Worm (Caenorhabditis elegans) whole organism, L4 larva: ENCODE data around the gene pxl-1.
A peak's percentile ranks its signal among the peaks of the same experiment; 100 is the strongest.

ENCODE experiments used
- F10B5.3 ChIP-seq: sonication (generic microtip); optimal IDR thresholded peaks from 2 replicates; lab custom pipeline; 2016; ENCODE audit warnings: mild to moderate bottlenecking, missing genetic modification characterization, missing compliant biosample characterization
- R02D3.7 ChIP-seq: fragments of 150-350 bp; sonication (generic microtip); optimal IDR thresholded peaks from 3 replicates; lab custom pipeline; 2014; ENCODE audit warnings: missing biosample characterization, missing genetic modification characterization
- T20F7.1 ChIP-seq: fragments of 200-800 bp; sonication (Bioruptor generic); optimal IDR thresholded peaks from 2 replicates; lab custom pipeline; 2018; ENCODE audit warnings: mild to moderate bottlenecking, missing genetic modification characterization, missing compliant biosample characterization
- Y48G9A.11 ChIP-seq: fragments of 200-800 bp; sonication (Bioruptor generic); IDR thresholded peaks from 2 replicates; pipeline ENCODE4 v1.3.6; 2022; ENCODE audit warnings: missing genetic modification reagents, missing genetic modification characterization, missing compliant biosample characterization
- Y5F2A.4 ChIP-seq: fragments of 200-800 bp; sonication (Bioruptor generic); optimal IDR thresholded peaks from 2 replicates; lab custom pipeline; 2018; ENCODE audit warnings: mild to moderate bottlenecking, missing genetic modification characterization, missing compliant biosample characterization
- aha-1 ChIP-seq: fragments of 150-350 bp; peaks from one replicate; lab custom pipeline; 2014; ENCODE audit warnings: missing biosample characterization, missing genetic modification characterization
- ama-1 ChIP-seq: fragments of 150-350 bp; optimal IDR thresholded peaks from 2 replicates; lab custom pipeline; 2014; ENCODE audit warnings: inconsistent platforms, mixed read lengths
- arid-1 ChIP-seq: fragments of 200-800 bp; sonication (Bioruptor generic); conservative IDR thresholded peaks from 2 replicates; pipeline ENCODE4 v1.3.6; 2022; ENCODE audit warnings: missing genetic modification reagents, missing genetic modification characterization, missing compliant biosample characterization
- ceh-28 ChIP-seq: fragments of 150-350 bp; optimal IDR thresholded peaks from 2 replicates; lab custom pipeline; 2014; ENCODE audit warnings: missing biosample characterization, missing genetic modification reagents, missing genetic modification characterization
- ceh-32 ChIP-seq: sonication (generic microtip); optimal IDR thresholded peaks from 2 replicates; lab custom pipeline; 2016; ENCODE audit warnings: mild to moderate bottlenecking, missing genetic modification characterization, missing compliant biosample characterization; ENCODE audit not compliant: poor library complexity
- ceh-62 ChIP-seq: sonication (generic microtip); optimal IDR thresholded peaks from 2 replicates; lab custom pipeline; 2017; ENCODE audit warnings: missing biosample characterization, missing genetic modification characterization
- cey-2 ChIP-seq: sonication (generic microtip); optimal IDR thresholded peaks from 3 replicates; lab custom pipeline; 2017; ENCODE audit warnings: missing genetic modification characterization, mild to moderate bottlenecking, missing compliant biosample characterization, antibody characterized with exemption, borderline replicate concordance; ENCODE audit not compliant: insufficient read depth
- ctbp-1 ChIP-seq: fragments of 200-800 bp; sonication (Bioruptor generic); IDR thresholded peaks from 2 replicates; pipeline ENCODE4 v1.3.6; 2022; ENCODE audit warnings: missing genetic modification reagents, missing genetic modification characterization, missing compliant biosample characterization
- daf-19 ChIP-seq: fragments of 200-800 bp; sonication (Bioruptor generic); conservative IDR thresholded peaks from 2 replicates; pipeline ENCODE4 v1.3.6; 2022; ENCODE audit warnings: missing genetic modification characterization, missing compliant biosample characterization
- daf-8 ChIP-seq: fragments of 200-800 bp; sonication (Bioruptor generic); IDR thresholded peaks from 2 replicates; pipeline ENCODE4 v1.3.6; 2022; ENCODE audit warnings: missing genetic modification characterization, missing compliant biosample characterization
- dmd-6 ChIP-seq: fragments of 200-800 bp; sonication (Bioruptor generic); IDR thresholded peaks from 2 replicates; pipeline ENCODE4 v1.3.6; 2022; ENCODE audit warnings: missing genetic modification reagents, missing genetic modification characterization, missing compliant biosample characterization
- dpl-1 ChIP-seq: fragments of 150-350 bp; optimal IDR thresholded peaks from 2 replicates; lab custom pipeline; 2014; ENCODE audit warnings: missing biosample characterization, missing genetic modification reagents, missing genetic modification characterization
- dve-1 ChIP-seq: sonication (generic microtip); optimal IDR thresholded peaks from 2 replicates; lab custom pipeline; 2017; ENCODE audit warnings: antibody characterized with exemption, mild to moderate bottlenecking, missing genetic modification characterization, missing compliant biosample characterization; ENCODE audit not compliant: insufficient read depth
- gei-8 ChIP-seq: fragments of 200-800 bp; sonication (Bioruptor generic); optimal IDR thresholded peaks from 2 replicates; lab custom pipeline; 2018; ENCODE audit warnings: mild to moderate bottlenecking, missing genetic modification characterization, missing compliant biosample characterization
- lin-1 ChIP-seq: fragments of 200-800 bp; sonication (Bioruptor generic); IDR thresholded peaks from 2 replicates; pipeline ENCODE4 v1.3.6; 2022; ENCODE audit warnings: missing genetic modification reagents, missing genetic modification characterization, missing compliant biosample characterization
- lin-29 ChIP-seq: fragments of 200-800 bp; sonication (Bioruptor generic); IDR thresholded peaks from 2 replicates; pipeline ENCODE4 v1.3.6; 2022; ENCODE audit warnings: missing genetic modification reagents, missing genetic modification characterization, missing compliant biosample characterization
- lin-38 ChIP-seq: fragments of 200-800 bp; sonication (Bioruptor generic); IDR thresholded peaks from 2 replicates; pipeline ENCODE4 v1.3.6; 2022; ENCODE audit warnings: missing genetic modification reagents, missing genetic modification characterization, missing compliant biosample characterization
- madf-9 ChIP-seq: fragments of 200-800 bp; sonication (Bioruptor generic); conservative IDR thresholded peaks from 2 replicates; pipeline ENCODE4 v1.3.6; 2022; ENCODE audit warnings: missing genetic modification reagents, missing genetic modification characterization, missing compliant biosample characterization
- mdl-1 ChIP-seq, 2 experiments: fragments of 150-350 bp in 1 of 2; sonication (generic microtip) in 1 of 2; optimal IDR thresholded peaks; 2 replicates each; lab custom pipeline; 2014 to 2017; ENCODE audit warnings: missing biosample characterization in 2 of 2, missing genetic modification characterization in 2 of 2
- mep-1 ChIP-seq: fragments of 150-350 bp; sonication (generic microtip); optimal IDR thresholded peaks from 3 replicates; lab custom pipeline; 2014; ENCODE audit warnings: missing biosample characterization, missing genetic modification characterization
- mxl-2 ChIP-seq: fragments of 200-800 bp; sonication (Bioruptor generic); conservative IDR thresholded peaks from 2 replicates; pipeline ENCODE4 v1.3.6; 2022; ENCODE audit warnings: missing genetic modification reagents, missing genetic modification characterization, missing compliant biosample characterization
- nhr-10 ChIP-seq: fragments of 150-350 bp; optimal IDR thresholded peaks from 2 replicates; lab custom pipeline; 2014; ENCODE audit warnings: missing biosample characterization, missing genetic modification characterization
- nhr-102 ChIP-seq: sonication (generic microtip); optimal IDR thresholded peaks from 2 replicates; lab custom pipeline; 2016; ENCODE audit warnings: mild to moderate bottlenecking, missing genetic modification characterization, moderate library complexity, missing compliant biosample characterization
- nhr-11 ChIP-seq: fragments of 150-350 bp; optimal IDR thresholded peaks from 2 replicates; lab custom pipeline; 2014; ENCODE audit warnings: missing biosample characterization, missing genetic modification characterization
- nhr-41 ChIP-seq: fragments of 200-800 bp; sonication (Bioruptor generic); IDR thresholded peaks from 2 replicates; pipeline ENCODE4 v1.3.6; 2022; ENCODE audit warnings: missing genetic modification reagents, missing genetic modification characterization, missing compliant biosample characterization
- nhr-42 ChIP-seq: fragments of 200-800 bp; sonication (Bioruptor generic); IDR thresholded peaks from 2 replicates; pipeline ENCODE4 v1.3.6; 2022; ENCODE audit warnings: missing genetic modification characterization, missing compliant biosample characterization
- nhr-48 ChIP-seq: sonication (generic microtip); optimal IDR thresholded peaks from 2 replicates; lab custom pipeline; 2016; ENCODE audit warnings: mild to moderate bottlenecking, missing genetic modification characterization, missing compliant biosample characterization
- nhr-6 ChIP-seq: fragments of 150-350 bp; optimal IDR thresholded peaks from 2 replicates; lab custom pipeline; 2014; ENCODE audit warnings: missing biosample characterization, missing genetic modification characterization
- nhr-76 ChIP-seq: fragments of 150-350 bp; optimal IDR thresholded peaks from 2 replicates; lab custom pipeline; 2014; ENCODE audit warnings: missing biosample characterization, missing genetic modification characterization
- pqm-1 ChIP-seq: sonication (generic microtip); optimal IDR thresholded peaks from 2 replicates; lab custom pipeline; 2017; ENCODE audit warnings: missing biosample characterization, missing genetic modification characterization
- rbr-2 ChIP-seq: sonication (generic microtip); optimal IDR thresholded peaks from 2 replicates; lab custom pipeline; 2016; ENCODE audit warnings: missing genotype, missing genetic modification characterization, missing compliant biosample characterization
- saeg-2 ChIP-seq: fragments of 200-800 bp; sonication (Bioruptor generic); IDR thresholded peaks from 2 replicates; pipeline ENCODE4 v1.3.6; 2022; ENCODE audit warnings: missing genetic modification reagents, missing genetic modification characterization, missing compliant biosample characterization
- set-16 ChIP-seq: fragments of 200-800 bp; sonication (Bioruptor generic); IDR thresholded peaks from 2 replicates; pipeline ENCODE4 v1.3.6; 2022; ENCODE audit warnings: missing genetic modification reagents, missing genetic modification characterization, missing compliant biosample characterization
- skn-1 ChIP-seq: fragments of 150-350 bp; optimal IDR thresholded peaks from 2 replicates; lab custom pipeline; 2014; ENCODE audit warnings: missing biosample characterization, missing genetic modification characterization
- snpc-1.2 ChIP-seq: fragments of 200-800 bp; sonication (Bioruptor generic); IDR thresholded peaks from 2 replicates; pipeline ENCODE4 v1.3.6; 2022; ENCODE audit warnings: missing genetic modification reagents, missing genetic modification characterization, missing compliant biosample characterization
- spr-1 ChIP-seq: sonication (generic microtip); optimal IDR thresholded peaks from 2 replicates; lab custom pipeline; 2016; ENCODE audit warnings: mild to moderate bottlenecking, missing genetic modification characterization, missing compliant biosample characterization
- spr-3 ChIP-seq: fragments of 200-800 bp; sonication (Bioruptor generic); optimal IDR thresholded peaks from 2 replicates; lab custom pipeline; 2018; ENCODE audit warnings: mild to moderate bottlenecking, missing genetic modification characterization, missing compliant biosample characterization
- tra-1 ChIP-seq: fragments of 200-800 bp; sonication (Bioruptor generic); IDR thresholded peaks from 2 replicates; pipeline ENCODE4 v1.3.6; 2022; ENCODE audit warnings: missing genetic modification reagents, missing genetic modification characterization, missing compliant biosample characterization
- unc-130 ChIP-seq: sonication (generic microtip); optimal IDR thresholded peaks from 2 replicates; lab custom pipeline; 2016; ENCODE audit warnings: missing genetic modification reagents, missing genetic modification characterization, missing compliant biosample characterization
- unc-62 ChIP-seq, 3 experiments: fragments of 150-350 bp in 1 of 3; sonication (generic microtip); optimal IDR thresholded peaks in 2 of 3; peaks in 1 of 3; 1 replicate in 1 of 3; 2 replicates in 2 of 3; lab custom pipeline; 2014 to 2017; ENCODE audit warnings: missing biosample characterization in 3 of 3, missing genetic modification characterization in 3 of 3, missing genetic modification reagents in 3 of 3, missing genotype in 1 of 3
- zfp-2 ChIP-seq: sonication (generic microtip); optimal IDR thresholded peaks from 2 replicates; lab custom pipeline; 2016; ENCODE audit warnings: mild to moderate bottlenecking, missing genetic modification characterization, missing compliant biosample characterization
- zip-11 ChIP-seq: fragments of 200-800 bp; sonication (Bioruptor generic); IDR thresholded peaks from 2 replicates; pipeline ENCODE4 v1.3.6; 2022; ENCODE audit warnings: missing genetic modification characterization, missing compliant biosample characterization
- zip-2 ChIP-seq: fragments of 150-350 bp; optimal IDR thresholded peaks from 2 replicates; lab custom pipeline; 2014; ENCODE audit warnings: missing biosample characterization, missing genetic modification characterization
- ztf-7 ChIP-seq: fragments of 150-350 bp; optimal IDR thresholded peaks from 2 replicates; lab custom pipeline; 2014; ENCODE audit warnings: missing biosample characterization, missing genetic modification characterization

Gene pxl-1

DNA sequence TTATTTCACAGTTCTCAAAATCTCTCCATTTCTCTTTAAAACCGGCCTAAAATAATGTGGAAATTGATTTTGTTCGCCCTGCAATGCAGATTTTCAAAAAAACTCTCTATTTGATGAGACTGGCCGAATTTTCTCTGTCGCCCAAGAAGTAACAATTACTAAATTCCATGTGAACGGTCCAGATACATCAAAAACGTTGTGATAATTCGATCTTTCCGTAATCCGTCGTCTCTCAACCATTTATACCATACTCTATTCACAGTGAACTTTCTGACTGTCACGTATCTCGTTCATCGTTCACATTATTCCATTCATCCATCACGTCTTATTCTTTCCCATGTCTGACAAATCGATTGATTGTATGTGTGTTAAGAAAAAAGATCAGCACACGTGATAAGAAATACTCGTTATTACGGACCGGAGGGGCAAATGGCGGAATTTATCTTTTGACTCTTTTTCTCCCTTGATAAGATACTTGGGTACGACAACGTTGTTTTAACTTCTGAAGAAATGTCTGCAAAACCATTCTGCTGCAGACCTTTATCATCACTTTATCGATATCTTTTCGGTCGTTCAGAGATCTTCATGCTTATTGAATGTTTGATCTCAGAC, 25.4 kb upstream of the pxl-1 start (continued):
- TF ChIP-seq R02D3.7 = no peak
- no peak for TF ChIP-seq Y48G9A.11
- no peak for TF ChIP-seq ctbp-1 (GFP tag; lab: Robert Waterston, UW)
- TF ChIP-seq dve-1 (tag; lab: Kevin White, UChicago) = peak; percentile 34
- TF ChIP-seq nhr-102 (tag; lab: Kevin White, UChicago) = no peak
- TF ChIP-seq skn-1 (tag; lab: Kevin White, UChicago) = no peak
- TF ChIP-seq Y5F2A.4 (GFP tag; lab: Kevin White, UChicago) = no peak
- no peak for TF ChIP-seq ceh-62 (tag; lab: Kevin White, UChicago)
- peak; percentile 88 for TF ChIP-seq aha-1
- TF ChIP-seq ceh-28 (tag; lab: Kevin White, UChicago) = peak; percentile 15
- TF ChIP-seq spr-1 = no peak
- TF ChIP-seq ceh-32 = no peak
- no peak for TF ChIP-seq daf-8
- TF ChIP-seq mdl-1 (tag; optimal IDR thresholded peaks at IDR 0.05; lab: Kevin White, UChicago) = peak in 1 of 2 experiments; percentile 36

- TF ChIP-seq T20F7.1 (no peak), lin-1 (GFP tag; lab: Robert Waterston, UW) (peak; percentile 76; the same call in 1 of the 2 replicates), nhr-11 (tag; lab: Kevin White, UChicago) (no peak), daf-19 (no peak), ztf-7 (tag; lab: Kevin White, UChicago) (no peak), unc-62 (GFP tag; optimal IDR thresholded peaks at IDR 0.05 in 1 of 2; lab: Kevin White, UChicago) (peak in 1 of 2 experiments; percentile 99), unc-62 (tag; optimal IDR thresholded peaks at IDR 0.05; lab: Kevin White, UChicago) (no peak), tra-1 (GFP tag; lab: Robert Waterston, UW) (peak; percentile 55; the same call in 1 of the 2 replicates), dpl-1 (GFP tag; lab: Kevin White, UChicago) (peak; percentile 6), nhr-42 (GFP tag; lab: Robert Waterston, UW) (no peak), dmd-6 (peak; percentile 61), saeg-2 (GFP tag; lab: Robert Waterston, UW) (no peak), arid-1 (GFP tag; lab: Robert Waterston, UW) (no peak), cey-2 (tag; lab: Kevin White, UChicago) (peak; percentile 84), zip-2 (tag; lab: Kevin White, UChicago) (no peak), madf-9 (GFP tag; lab: Robert Waterston, UW) (no peak), mxl-2 (GFP tag; lab: Robert Waterston, UW) (no peak), zip-11 (no peak), snpc-1.2 (GFP tag; lab: Robert Waterston, UW) (no peak), rbr-2 (tag; lab: Kevin White, UChicago) (no peak), nhr-6 (tag; lab: Kevin White, UChicago) (no peak), nhr-41 (GFP tag; lab: Robert Waterston, UW) (no peak), zfp-2 (tag; lab: Kevin White, UChicago) (no peak), unc-130 (no peak), ctbp-1 (GFP tag; lab: Robert Waterston, UW) (no peak), lin-38 (no peak), spr-3 (no peak), nhr-48 (tag; lab: Kevin White, UChicago) (peak; percentile 85), nhr-10 (peak; percentile 0), ama-1 (peak; percentile 56), lin-29 (no peak), mep-1 (tag; lab: Kevin White, UChicago) (peak; percentile 29), ceh-62 (tag; lab: Kevin White, UChicago) (no peak), nhr-76 (tag; lab: Kevin White, UChicago) (no peak), set-16 (GFP tag; lab: Robert Waterston, UW) (no peak), gei-8 (peak; percentile 44), F10B5.3 (tag; lab: Kevin White, UChicago) (no peak), pqm-1 (tag; lab: Kevin White, UChicago) (no peak), Y5F2A.4 (GFP tag; lab: Kevin White, UChicago) (no peak)
Measured at ce11 chrIII:5919799-5920387, 24.1 kb upstream of the pxl-1 start, which contains the start of the genes tdo-2 and C28H8.2. Gene tdo-2 (minus strand): TSS chrIII:5919955. Gene C28H8.2 (plus strand): TSS chrIII:5920322.
